1 fruit fly cellular context compared by ENCODE assay signal in the genomic region with DNA sequence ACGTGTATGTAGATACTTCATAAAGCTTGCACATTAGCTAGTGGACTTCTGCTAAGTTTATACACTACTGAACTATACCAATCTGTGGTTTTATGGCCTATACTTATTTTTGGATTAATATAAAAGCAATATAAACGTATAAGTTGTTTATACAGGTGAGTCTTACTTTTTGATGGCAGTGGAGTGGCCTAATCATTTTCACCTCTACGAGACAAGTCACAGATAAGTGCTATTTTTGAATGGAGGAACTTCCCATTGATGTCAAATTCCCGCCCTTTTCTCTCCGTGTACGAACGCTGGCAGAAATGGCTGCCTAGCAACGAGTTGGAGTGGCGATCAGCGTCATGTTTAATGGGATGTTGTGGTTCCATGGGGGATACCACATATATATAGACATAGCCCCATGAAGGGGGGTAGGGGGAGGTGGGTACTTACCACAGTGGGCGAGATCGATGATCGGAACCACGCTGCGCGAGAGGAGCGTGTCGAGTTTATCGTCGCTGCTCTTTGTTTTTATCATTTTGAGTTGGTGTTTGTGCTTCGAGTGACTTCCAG.
TF ChIP-seq lines count a peak whose summit lies in the region.

No protein-coding gene starts in this region.

TF ChIP-seq in whole organism, embryonic, 481 proteins besides CTCF, POLR2A, EP300 and RAD21 (continued from another document and continues in another):
- TF ChIP-seq hkb (optimal IDR thresholded peaks at IDR 0.05; lab: Kevin White, UChicago), result no peak
- TF ChIP-seq hkb (GFP tag; IDR thresholded peaks at IDR 0.05; lab: Robert Waterston, UW), result 0 out of 2 replicates have a peak, but pooled peaks have one; percentile 21
- TF ChIP-seq CG17385 (GFP tag; optimal IDR thresholded peaks at IDR 0.05; lab: Kevin White, UChicago), result no peak
- TF ChIP-seq tna (GFP tag; IDR thresholded peaks at IDR 0.05; lab: Robert Waterston, UW; ENCODE audit: partially characterized antibody), result no peak
- peak; percentile 32 for TF ChIP-seq CG1792 (GFP tag; optimal IDR thresholded peaks at IDR 0.05; lab: Kevin White, UChicago)
- TF ChIP-seq CG8290 (GFP tag; optimal IDR thresholded peaks at IDR 0.05; lab: Kevin White, UChicago), result no peak
- peak in 1 of 2 experiments; percentile 42 for TF ChIP-seq CG8290 (tag; optimal IDR thresholded peaks at IDR 0.05; lab: Kevin White, UChicago)
- TF ChIP-seq CG16779 (GFP tag; IDR thresholded peaks at IDR 0.05; lab: Robert Waterston, UW), result no peak
- peak; percentile 9 for TF ChIP-seq CG9609 (GFP tag; optimal IDR thresholded peaks at IDR 0.05; lab: Kevin White, UChicago)
- TF ChIP-seq CG9797 (GFP tag; optimal IDR thresholded peaks at IDR 0.05; lab: Kevin White, UChicago), result no peak
- TF ChIP-seq Sry-β (GFP tag; optimal IDR thresholded peaks at IDR 0.05; lab: Kevin White, UChicago), result no peak
- peak; percentile 25 for TF ChIP-seq Xbp1 (GFP tag; optimal IDR thresholded peaks at IDR 0.05; lab: Kevin White, UChicago)
- TF ChIP-seq Hmx (GFP tag; optimal IDR thresholded peaks at IDR 0.05; lab: Kevin White, UChicago), result no peak
- no peak for TF ChIP-seq sna (GFP tag; IDR thresholded peaks at IDR 0.05; lab: Robert Waterston, UW; ENCODE audit: partially characterized antibody)
- no peak for TF ChIP-seq yki (optimal IDR thresholded peaks at IDR 0.05; lab: Kevin White, UChicago)
- TF ChIP-seq CG15073 (GFP tag; optimal IDR thresholded peaks at IDR 0.05; lab: Kevin White, UChicago), result no peak
- no peak for TF ChIP-seq CG5953 (GFP tag; IDR thresholded peaks at IDR 0.05; lab: Robert Waterston, UW)
- no peak for TF ChIP-seq emc (GFP tag; optimal IDR thresholded peaks at IDR 0.05; lab: Kevin White, UChicago)
- TF ChIP-seq Sox102F (GFP tag; optimal IDR thresholded peaks at IDR 0.05; lab: Kevin White, UChicago), result no peak
- no peak for TF ChIP-seq pho (GFP tag; optimal IDR thresholded peaks at IDR 0.05; lab: Kevin White, UChicago)
- no peak for TF ChIP-seq Bgb (GFP tag; IDR thresholded peaks at IDR 0.05; lab: Robert Waterston, UW; ENCODE audit: partially characterized antibody)
- no peak for TF ChIP-seq CG11398 (GFP tag; optimal IDR thresholded peaks at IDR 0.05; lab: Kevin White, UChicago)
- TF ChIP-seq CG17361 (GFP tag; IDR thresholded peaks at IDR 0.05; lab: Robert Waterston, UW), result peak; percentile 62
- no peak for TF ChIP-seq ci (GFP tag; IDR thresholded peaks at IDR 0.05; lab: Robert Waterston, UW)
- no peak for TF ChIP-seq CG12299 (tag; optimal IDR thresholded peaks at IDR 0.05; lab: Kevin White, UChicago)
- TF ChIP-seq CG1233 (GFP tag; optimal IDR thresholded peaks at IDR 0.05; lab: Kevin White, UChicago), result no peak
- no peak for TF ChIP-seq unpg (GFP tag; optimal IDR thresholded peaks at IDR 0.05; lab: Kevin White, UChicago)
- TF ChIP-seq tap (tag; optimal IDR thresholded peaks at IDR 0.05; lab: Kevin White, UChicago), result no peak
- TF ChIP-seq Hr78 (GFP tag; optimal IDR thresholded peaks at IDR 0.05; lab: Kevin White, UChicago), result no peak
- peak; percentile 20 for TF ChIP-seq CG13775 (GFP tag; optimal IDR thresholded peaks at IDR 0.05; lab: Kevin White, UChicago)
- TF ChIP-seq CG3847 (GFP tag; IDR thresholded peaks at IDR 0.05; lab: Robert Waterston, UW), result no peak
- TF ChIP-seq Bteb2 (GFP tag; optimal IDR thresholded peaks at IDR 0.05; lab: Kevin White, UChicago), result no peak
- TF ChIP-seq org-1 (GFP tag; optimal IDR thresholded peaks at IDR 0.05; lab: Kevin White, UChicago), result no peak
- no peak for TF ChIP-seq CG12744 (GFP tag; optimal IDR thresholded peaks at IDR 0.05; lab: Kevin White, UChicago)
- no peak for TF ChIP-seq pzg (GFP tag; optimal IDR thresholded peaks at IDR 0.05; lab: Kevin White, UChicago)
- peak; percentile 17 for TF ChIP-seq mirr (GFP tag; optimal IDR thresholded peaks at IDR 0.05; lab: Kevin White, UChicago)
- TF ChIP-seq Oli (tag; optimal IDR thresholded peaks at IDR 0.05; lab: Kevin White, UChicago), result peak; percentile 14
- TF ChIP-seq luna (GFP tag; optimal IDR thresholded peaks at IDR 0.05; lab: Kevin White, UChicago), result no peak
- no peak for TF ChIP-seq CG15514 (GFP tag; optimal IDR thresholded peaks at IDR 0.05; lab: Kevin White, UChicago)
- 0 out of 2 replicates have a peak, but pooled peaks have one; percentile 45 for TF ChIP-seq CG14667 (GFP tag; IDR thresholded peaks at IDR 0.05; lab: Robert Waterston, UW)
- peak; percentile 29 for TF ChIP-seq CG15269 (tag; optimal IDR thresholded peaks at IDR 0.05; lab: Kevin White, UChicago)
- TF ChIP-seq CG10565 (GFP tag; optimal IDR thresholded peaks at IDR 0.05; lab: Kevin White, UChicago), result no peak
- TF ChIP-seq CG10543 (GFP tag; optimal IDR thresholded peaks at IDR 0.05; lab: Kevin White, UChicago), result no peak
- peak; percentile 37 for TF ChIP-seq CG4424 (GFP tag; optimal IDR thresholded peaks at IDR 0.05; lab: Kevin White, UChicago)
- TF ChIP-seq CG13123 (GFP tag; optimal IDR thresholded peaks at IDR 0.05; lab: Kevin White, UChicago), result no peak
- peak; percentile 21 for TF ChIP-seq CG4328 (GFP tag; optimal IDR thresholded peaks at IDR 0.05; lab: Kevin White, UChicago)
- TF ChIP-seq CG6854 (GFP tag; optimal IDR thresholded peaks at IDR 0.05; lab: Kevin White, UChicago), result no peak
- TF ChIP-seq CG32532 (GFP tag; IDR thresholded peaks at IDR 0.05; lab: Robert Waterston, UW), result peak; percentile 40; the same call in 1 of the 2 replicates
- no peak for TF ChIP-seq cas (GFP tag; IDR thresholded peaks at IDR 0.05; lab: Robert Waterston, UW)
- TF ChIP-seq tll (GFP tag; optimal IDR thresholded peaks at IDR 0.05; lab: Kevin White, UChicago), result no peak
- no peak for TF ChIP-seq repo (GFP tag; optimal IDR thresholded peaks at IDR 0.05; lab: Kevin White, UChicago)
- TF ChIP-seq CG9876 (GFP tag; optimal IDR thresholded peaks at IDR 0.05; lab: Kevin White, UChicago), result no peak
- no peak for TF ChIP-seq Nf-YA (GFP tag; IDR thresholded peaks at IDR 0.05; lab: Robert Waterston, UW)
- no peak for TF ChIP-seq Eip74EF (GFP tag; optimal IDR thresholded peaks at IDR 0.05; lab: Kevin White, UChicago)
- peak; percentile 42; the same call in 1 of the 2 replicates for TF ChIP-seq ranshi (GFP tag; IDR thresholded peaks at IDR 0.05; lab: Robert Waterston, UW)
- TF ChIP-seq HHEX (GFP tag; optimal IDR thresholded peaks at IDR 0.05; lab: Kevin White, UChicago), result no peak
- 0 out of 2 replicates have a peak, but pooled peaks have one; percentile 20 for TF ChIP-seq Rx (GFP tag; IDR thresholded peaks at IDR 0.05; lab: Robert Waterston, UW)
- no peak for TF ChIP-seq Mad (GFP tag; optimal IDR thresholded peaks at IDR 0.05; lab: Kevin White, UChicago)
- TF ChIP-seq CG11696 (GFP tag; IDR thresholded peaks at IDR 0.05; lab: Robert Waterston, UW), result no peak
- TF ChIP-seq Kr (GFP tag; optimal IDR thresholded peaks at IDR 0.05; lab: Kevin White, UChicago), result no peak
- no peak for TF ChIP-seq cato (GFP tag; optimal IDR thresholded peaks at IDR 0.05; lab: Kevin White, UChicago; ENCODE audit: borderline replicate concordance)
- no peak for TF ChIP-seq HLH4C (GFP tag; IDR thresholded peaks at IDR 0.05; lab: Robert Waterston, UW; ENCODE audit: partially characterized antibody)
- no peak for TF ChIP-seq CG4707 (GFP tag; optimal IDR thresholded peaks at IDR 0.05; lab: Kevin White, UChicago)
- TF ChIP-seq Aef1 (GFP tag; IDR thresholded peaks at IDR 0.05; lab: Robert Waterston, UW), result no peak
- peak; percentile 46 for TF ChIP-seq CG12155 (GFP tag; optimal IDR thresholded peaks at IDR 0.05; lab: Kevin White, UChicago)
- TF ChIP-seq wdn (GFP tag; IDR thresholded peaks at IDR 0.05; lab: Robert Waterston, UW), result no peak
- no peak for TF ChIP-seq stc (GFP tag; IDR thresholded peaks at IDR 0.05; lab: Robert Waterston, UW)
- no peak for TF ChIP-seq CG4854 (GFP tag; optimal IDR thresholded peaks at IDR 0.05; lab: Kevin White, UChicago)
- TF ChIP-seq caup (GFP tag; optimal IDR thresholded peaks at IDR 0.05; lab: Kevin White, UChicago; ENCODE audit: severe bottlenecking), result no peak
- no peak for TF ChIP-seq CG1602 (GFP tag; optimal IDR thresholded peaks at IDR 0.05; lab: Kevin White, UChicago)
- TF ChIP-seq trh (GFP tag; optimal IDR thresholded peaks at IDR 0.05; lab: Kevin White, UChicago), result no peak
- TF ChIP-seq zfh2 (GFP tag; optimal IDR thresholded peaks at IDR 0.05; lab: Kevin White, UChicago), result no peak
- TF ChIP-seq ssp (GFP tag; IDR thresholded peaks at IDR 0.05; lab: Robert Waterston, UW), result 0 out of 2 replicates have a peak, but pooled peaks have one; percentile 15
- no peak for TF ChIP-seq twi (tag; optimal IDR thresholded peaks at IDR 0.05; lab: Kevin White, UChicago)
- TF ChIP-seq phol (tag; optimal IDR thresholded peaks at IDR 0.05; lab: Kevin White, UChicago), result peak; percentile 30
- peak; percentile 62; the same call in 1 of the 2 replicates for TF ChIP-seq chm (GFP tag; IDR thresholded peaks at IDR 0.05; lab: Robert Waterston, UW)
- no peak for TF ChIP-seq CG3838 (GFP tag; optimal IDR thresholded peaks at IDR 0.05; lab: Kevin White, UChicago)
- TF ChIP-seq sens (GFP tag; lab: Kevin White, UChicago), result peak; percentile 72
- TF ChIP-seq vnd (GFP tag; IDR thresholded peaks at IDR 0.05; lab: Robert Waterston, UW; ENCODE audit: partially characterized antibody), result no peak
- TF ChIP-seq CG6813 (GFP tag; optimal IDR thresholded peaks at IDR 0.05; lab: Kevin White, UChicago), result no peak
- TF ChIP-seq ken (GFP tag; IDR thresholded peaks at IDR 0.05; lab: Robert Waterston, UW), result no peak
- TF ChIP-seq CG14014 (GFP tag; IDR thresholded peaks at IDR 0.05; lab: Robert Waterston, UW), result no peak; the same call in 1 of the 2 replicates
- TF ChIP-seq CG7839 (tag; optimal IDR thresholded peaks at IDR 0.05; lab: Kevin White, UChicago), result peak; percentile 38
- no peak for TF ChIP-seq dimm (GFP tag; IDR thresholded peaks at IDR 0.05; lab: Robert Waterston, UW)
- TF ChIP-seq CG5245 (GFP tag; optimal IDR thresholded peaks at IDR 0.05; lab: Kevin White, UChicago), result no peak
- TF ChIP-seq CG11723 (GFP tag; optimal IDR thresholded peaks at IDR 0.05; lab: Kevin White, UChicago), result no peak
- TF ChIP-seq CG8924 (tag; optimal IDR thresholded peaks at IDR 0.05; lab: Kevin White, UChicago), result no peak
- TF ChIP-seq sob (GFP tag; IDR thresholded peaks at IDR 0.05; lab: Robert Waterston, UW), result no peak
- TF ChIP-seq Xrp1 (GFP tag; IDR thresholded peaks at IDR 0.05; lab: Robert Waterston, UW), result 0 out of 2 replicates have a peak, but pooled peaks have one; percentile 7
- peak; percentile 41 for TF ChIP-seq mam (GFP tag; optimal IDR thresholded peaks at IDR 0.05; lab: Kevin White, UChicago)
- no peak for TF ChIP-seq Atf3 (GFP tag; optimal IDR thresholded peaks at IDR 0.05; lab: Kevin White, UChicago)
- no peak for TF ChIP-seq tgo (GFP tag; IDR thresholded peaks at IDR 0.05; lab: Robert Waterston, UW)
- TF ChIP-seq CG13624 (GFP tag; optimal IDR thresholded peaks at IDR 0.05; lab: Kevin White, UChicago), result no peak
- TF ChIP-seq eve (GFP tag; optimal IDR thresholded peaks at IDR 0.05; lab: Kevin White, UChicago), result no peak
- 0 out of 3 replicates have a peak, but pooled peaks have one; percentile 28 for TF ChIP-seq Mrtf (GFP tag; IDR thresholded peaks at IDR 0.05; lab: Robert Waterston, UW)
- no peak for TF ChIP-seq schlank (tag; optimal IDR thresholded peaks at IDR 0.05; lab: Kevin White, UChicago)
- no peak for TF ChIP-seq klu (GFP tag; IDR thresholded peaks at IDR 0.05; lab: Robert Waterston, UW)
- TF ChIP-seq bab2 (GFP tag; optimal IDR thresholded peaks at IDR 0.05; lab: Kevin White, UChicago), result peak; percentile 30
- no peak for TF ChIP-seq CG2116 (GFP tag; optimal IDR thresholded peaks at IDR 0.05; lab: Kevin White, UChicago)
- TF ChIP-seq Atf-2 (GFP tag; optimal IDR thresholded peaks at IDR 0.05; lab: Kevin White, UChicago), result no peak
- no peak for TF ChIP-seq CG6791 (GFP tag; IDR thresholded peaks at IDR 0.05; lab: Robert Waterston, UW; ENCODE audit: partially characterized antibody)
- TF ChIP-seq ara (GFP tag; IDR thresholded peaks at IDR 0.05; lab: Robert Waterston, UW), result no peak
- no peak for TF ChIP-seq CG42726 (GFP tag; IDR thresholded peaks at IDR 0.05; lab: Robert Waterston, UW; ENCODE audit: partially characterized antibody)
- no peak for TF ChIP-seq seq (GFP tag; IDR thresholded peaks at IDR 0.05; lab: Robert Waterston, UW)
- 0 out of 2 replicates have a peak, but pooled peaks have one; percentile 7 for TF ChIP-seq Atf6 (GFP tag; IDR thresholded peaks at IDR 0.05; lab: Robert Waterston, UW)
- no peak for TF ChIP-seq ro (GFP tag; IDR thresholded peaks at IDR 0.05; lab: Robert Waterston, UW)
- TF ChIP-seq zen2 (GFP tag; IDR thresholded peaks at IDR 0.05; lab: Robert Waterston, UW; ENCODE audit: partially characterized antibody), result no peak
- no peak for TF ChIP-seq CG1832 (GFP tag; optimal IDR thresholded peaks at IDR 0.05; lab: Kevin White, UChicago)
- peak; percentile 27 for TF ChIP-seq CG16863 (GFP tag; optimal IDR thresholded peaks at IDR 0.05; lab: Kevin White, UChicago)
- no peak for TF ChIP-seq pan (optimal IDR thresholded peaks at IDR 0.05; lab: Kevin White, UChicago)
- TF ChIP-seq pan (GFP tag; optimal IDR thresholded peaks at IDR 0.05 in 1 of 2, IDR thresholded peaks at IDR 0.05 in 1 of 2), result peak in 1 of 2 experiments; percentile 59
- TF ChIP-seq CG1024 (GFP tag; IDR thresholded peaks at IDR 0.05; lab: Robert Waterston, UW), result 0 out of 2 replicates have a peak, but pooled peaks have one; percentile 9
- TF ChIP-seq hb (GFP tag; IDR thresholded peaks at IDR 0.05; lab: Robert Waterston, UW; ENCODE audit: partially characterized antibody), result no peak
- TF ChIP-seq Dp (GFP tag; optimal IDR thresholded peaks at IDR 0.05; lab: Kevin White, UChicago), result no peak
- TF ChIP-seq croc (GFP tag; conservative IDR thresholded peaks at IDR 0.05; lab: Robert Waterston, UW), result no peak
- no peak for TF ChIP-seq Doc3 (GFP tag; IDR thresholded peaks at IDR 0.05; lab: Robert Waterston, UW; ENCODE audit: partially characterized antibody)
- no peak for TF ChIP-seq Six4 (GFP tag; optimal IDR thresholded peaks at IDR 0.05; lab: Kevin White, UChicago)
- TF ChIP-seq wor (GFP tag; IDR thresholded peaks at IDR 0.05; lab: Robert Waterston, UW), result no peak
- no peak for TF ChIP-seq PHDP (tag; optimal IDR thresholded peaks at IDR 0.05; lab: Kevin White, UChicago)
- no peak for TF ChIP-seq BtbVII (GFP tag; optimal IDR thresholded peaks at IDR 0.05; lab: Kevin White, UChicago)
- TF ChIP-seq CG2129 (GFP tag; IDR thresholded peaks at IDR 0.05; lab: Robert Waterston, UW; ENCODE audit: partially characterized antibody), result no peak
- TF ChIP-seq CG4617 (GFP tag; optimal IDR thresholded peaks at IDR 0.05; lab: Kevin White, UChicago; ENCODE audit: borderline replicate concordance), result no peak
- TF ChIP-seq NFAT (GFP tag; IDR thresholded peaks at IDR 0.05; lab: Robert Waterston, UW), result peak; percentile 9; the same call in 1 of the 2 replicates
- no peak for TF ChIP-seq CG14965 (GFP tag; optimal IDR thresholded peaks at IDR 0.05; lab: Kevin White, UChicago; ENCODE audit: borderline replicate concordance)
- peak; percentile 37; the same call in 1 of the 3 replicates for TF ChIP-seq Optix (GFP tag; IDR thresholded peaks at IDR 0.05; lab: Robert Waterston, UW)
